Worm (Caenorhabditis elegans) whole organism, dauer: ENCODE data around the gene C33C12.4.

ENCODE experiments used
- unc-62 ChIP-seq: sonication (generic microtip); optimal IDR thresholded peaks from 2 replicates; lab custom pipeline; 2017; ENCODE audit warnings: missing biosample characterization, missing genetic modification reagents, missing genetic modification characterization

The C33C12.4 gene

ce11 chrII:2122091-2122490 is 44.2 kb downstream of the C33C12.4 start, which contains the start of gene math-37:
Gene math-37, minus strand, starts transcription at chrII:2122191.
- TF ChIP-seq unc-62: no peak

- TF ChIP-seq unc-62: no peak
Measured at ce11 chrII:2116794-2117193, 49.5 kb downstream of the C33C12.4 start, which contains the start of gene srh-195. Gene srh-195, minus strand, starts transcription at chrII:2116894.
